Fruit fly (Drosophila melanogaster) whole organism, embryonic: ENCODE results near the gene CG31068.

ENCODE experiments used
- Atf3 ChIP-seq: fragments of 200-800 bp; sonication (Bioruptor generic); optimal IDR thresholded peaks from 3 replicates; lab custom pipeline; 2016; ENCODE audit warnings: missing biosample characterization, missing genetic modification characterization
- B-H2 ChIP-seq: fragments of 200-800 bp; sonication (Bioruptor generic); optimal IDR thresholded peaks from 2 replicates; lab custom pipeline; 2018; ENCODE audit warnings: missing biosample characterization, mild to moderate bottlenecking, missing genetic modification characterization
- CG12219 ChIP-seq: fragments of 200-800 bp; sonication (Bioruptor generic); optimal IDR thresholded peaks from 3 replicates; lab custom pipeline; 2018; ENCODE audit warnings: missing biosample characterization, mild to moderate bottlenecking, missing genetic modification characterization
- CG17359 ChIP-seq: fragments of 200-800 bp; sonication (Bioruptor generic); optimal IDR thresholded peaks from 3 replicates; lab custom pipeline; 2018; ENCODE audit warnings: missing biosample characterization, mild to moderate bottlenecking, missing genetic modification characterization, moderate library complexity
- CG17385 ChIP-seq: fragments of 200-800 bp; sonication (Bioruptor generic); optimal IDR thresholded peaks from 3 replicates; lab custom pipeline; 2018; ENCODE audit warnings: missing biosample characterization, mild to moderate bottlenecking, missing genetic modification characterization
- CG18262 ChIP-seq: fragments of 200-800 bp; optimal IDR thresholded peaks from 3 replicates; lab custom pipeline; 2019; ENCODE audit warnings: missing biosample characterization, mild to moderate bottlenecking, missing genetic modification characterization, moderate library complexity
- CG3065 ChIP-seq: fragments of 200-800 bp; sonication (Bioruptor generic); optimal IDR thresholded peaks from 2 replicates; lab custom pipeline; 2016; ENCODE audit warnings: missing biosample characterization, missing genetic modification characterization
- CG31388 ChIP-seq: fragments of 200-800 bp; sonication (Bioruptor generic); optimal IDR thresholded peaks from 2 replicates; lab custom pipeline; 2016; ENCODE audit warnings: missing biosample characterization, missing genetic modification characterization
- CG3163 ChIP-seq: fragments of 200-800 bp; sonication (Bioruptor generic); optimal IDR thresholded peaks from 3 replicates; lab custom pipeline; 2016; ENCODE audit warnings: missing biosample characterization, missing genetic modification characterization
- CG32532 ChIP-seq: fragments of 200-800 bp; sonication (Bioruptor generic); IDR thresholded peaks from 2 replicates; pipeline ENCODE4 v1.3.6; 2022; ENCODE audit warnings: missing biosample characterization, missing genetic modification characterization
- CG4282 ChIP-seq: fragments of 200-800 bp; sonication (Bioruptor generic); optimal IDR thresholded peaks from 2 replicates; lab custom pipeline; 2016; ENCODE audit warnings: missing biosample characterization, missing genetic modification characterization
- CG4854 ChIP-seq: fragments of 200-800 bp; sonication (Bioruptor generic); optimal IDR thresholded peaks from 2 replicates; lab custom pipeline; 2016; ENCODE audit warnings: missing biosample characterization, missing genetic modification characterization, inconsistent platforms
- CG6813 ChIP-seq: fragments of 200-800 bp; sonication (Bioruptor generic); optimal IDR thresholded peaks from 2 replicates; lab custom pipeline; 2017; ENCODE audit warnings: missing biosample characterization, missing genetic modification characterization, mild to moderate bottlenecking, moderate library complexity, missing genetic modification reagents
- CG8089 ChIP-seq: fragments of 200-800 bp; sonication (Bioruptor generic); optimal IDR thresholded peaks from 3 replicates; lab custom pipeline; 2016; ENCODE audit warnings: missing biosample characterization, missing genetic modification characterization
- CG8290 ChIP-seq, 3 experiments: fragments of 200-800 bp; sonication (Bioruptor generic); optimal IDR thresholded peaks; 2 replicates each; lab custom pipeline; 2016 to 2019; ENCODE audit warnings: missing biosample characterization in 3 of 3, missing genetic modification characterization in 3 of 3, mild to moderate bottlenecking in 2 of 3, moderate library complexity in 1 of 3
- CG9932 ChIP-seq: fragments of 200-800 bp; sonication (Bioruptor generic); IDR thresholded peaks from 2 replicates; pipeline ENCODE4 v1.3.6; 2022; ENCODE audit warnings: missing biosample characterization, missing genetic modification characterization
- Deaf1 ChIP-seq: fragments of 200-800 bp; optimal IDR thresholded peaks from 3 replicates; lab custom pipeline; 2019; ENCODE audit warnings: missing biosample characterization, mild to moderate bottlenecking, missing genetic modification characterization, moderate library complexity
- Dp ChIP-seq: fragments of 200-800 bp; sonication (Bioruptor generic); optimal IDR thresholded peaks from 2 replicates; lab custom pipeline; 2018; ENCODE audit warnings: missing biosample characterization, mild to moderate bottlenecking, missing genetic modification characterization, moderate library complexity
- GATAe ChIP-seq: fragments of 200-800 bp; sonication (Bioruptor generic); conservative IDR thresholded peaks from 2 replicates; pipeline ENCODE4 v1.3.6; 2022; ENCODE audit warnings: missing biosample characterization, missing genetic modification characterization
- Hey ChIP-seq: fragments of 200-800 bp; sonication (Bioruptor generic); optimal IDR thresholded peaks from 3 replicates; lab custom pipeline; 2018; ENCODE audit warnings: missing biosample characterization, mild to moderate bottlenecking, missing genetic modification characterization
- Med ChIP-seq: fragments of 200-800 bp; sonication (Bioruptor generic); peaks from one replicate; lab custom pipeline; 2016; ENCODE audit warnings: missing biosample characterization, missing genetic modification characterization, mild to moderate bottlenecking, inconsistent platforms, moderate library complexity
- Mrtf ChIP-seq: fragments of 200-800 bp; sonication (Bioruptor generic); IDR thresholded peaks from 3 replicates; pipeline ENCODE4 v1.3.6; 2022; ENCODE audit warnings: missing biosample characterization, missing genetic modification characterization
- Myb ChIP-seq: fragments of 200-800 bp; sonication (Bioruptor generic); optimal IDR thresholded peaks from 2 replicates; lab custom pipeline; 2016; ENCODE audit warnings: missing biosample characterization, missing genetic modification characterization
- NFAT ChIP-seq: fragments of 200-800 bp; sonication (Bioruptor generic); IDR thresholded peaks from 2 replicates; pipeline ENCODE4 v1.3.6; 2022; ENCODE audit warnings: missing biosample characterization, missing genetic modification characterization
- Neu2 ChIP-seq: fragments of 200-800 bp; sonication (Bioruptor generic); optimal IDR thresholded peaks from 3 replicates; lab custom pipeline; 2016; ENCODE audit warnings: missing biosample characterization, missing genetic modification characterization, borderline replicate concordance
- Nf-YC ChIP-seq: fragments of 200-800 bp; optimal IDR thresholded peaks from 3 replicates; lab custom pipeline; 2019; ENCODE audit warnings: missing biosample characterization, mild to moderate bottlenecking, missing genetic modification characterization, moderate library complexity
- Opbp ChIP-seq: fragments of 200-800 bp; sonication (Bioruptor generic); IDR thresholded peaks from 3 replicates; pipeline ENCODE4 v1.3.6; 2022; ENCODE audit warnings: missing biosample characterization, missing genetic modification characterization; ENCODE audit not compliant: partially characterized antibody
- Optix ChIP-seq: fragments of 200-800 bp; sonication (Bioruptor generic); IDR thresholded peaks from 3 replicates; pipeline ENCODE4 v1.3.6; 2022; ENCODE audit warnings: missing biosample characterization, missing genetic modification characterization
- Rx ChIP-seq: fragments of 200-800 bp; sonication (Bioruptor generic); IDR thresholded peaks from 2 replicates; pipeline ENCODE4 v1.3.6; 2022; ENCODE audit warnings: missing biosample characterization, missing genetic modification characterization
- Sox102F ChIP-seq: fragments of 200-800 bp; sonication (Bioruptor generic); optimal IDR thresholded peaks from 2 replicates; lab custom pipeline; 2018; ENCODE audit warnings: missing biosample characterization, mild to moderate bottlenecking, missing genetic modification characterization, moderate library complexity
- ase ChIP-seq: fragments of 200-800 bp; sonication (Bioruptor generic); IDR thresholded peaks from 3 replicates; pipeline ENCODE4 v1.3.6; 2022; ENCODE audit warnings: missing biosample characterization, missing genetic modification characterization
- cato ChIP-seq: fragments of 200-800 bp; sonication (Bioruptor generic); optimal IDR thresholded peaks from 2 replicates; lab custom pipeline; 2016; ENCODE audit warnings: missing biosample characterization, missing genetic modification characterization, borderline replicate concordance
- croc ChIP-seq: fragments of 200-800 bp; sonication (Bioruptor generic); conservative IDR thresholded peaks from 3 replicates; pipeline ENCODE4 v1.3.6; 2022; ENCODE audit warnings: missing biosample characterization, missing genetic modification characterization
- crol ChIP-seq: fragments of 200-800 bp; sonication (Bioruptor generic); IDR thresholded peaks from 2 replicates; pipeline ENCODE4 v1.3.6; 2022; ENCODE audit warnings: missing biosample characterization, missing genetic modification characterization
- da ChIP-seq: fragments of 200-800 bp; sonication (Bioruptor generic); optimal IDR thresholded peaks from 2 replicates; lab custom pipeline; 2016; ENCODE audit warnings: missing biosample characterization, missing genetic modification characterization
- esg ChIP-seq: fragments of 200-800 bp; sonication (Bioruptor generic); conservative IDR thresholded peaks from 2 replicates; pipeline ENCODE4 v1.3.6; 2022; ENCODE audit warnings: missing biosample characterization, missing genetic modification characterization
- gro ChIP-seq: fragments of 200-800 bp; sonication (Bioruptor generic); optimal IDR thresholded peaks from 2 replicates; lab custom pipeline; 2016; ENCODE audit warnings: missing biosample characterization, missing genetic modification characterization
- gsb ChIP-seq: fragments of 200-800 bp; sonication (Bioruptor generic); IDR thresholded peaks from 2 replicates; pipeline ENCODE4 v1.3.6; 2022; ENCODE audit warnings: missing biosample characterization, missing genetic modification characterization
- h ChIP-seq: fragments of >200 bp; optimal IDR thresholded peaks from 2 replicates; lab custom pipeline; 2017
- inv ChIP-seq: fragments of 200-800 bp; sonication (Bioruptor generic); IDR thresholded peaks from 2 replicates; pipeline ENCODE4 v1.3.6; 2022; ENCODE audit warnings: missing biosample characterization, missing genetic modification characterization; ENCODE audit not compliant: partially characterized antibody
- lov ChIP-seq, 2 experiments: fragments of 200-800 bp in 1 of 2; fragments of >200 bp in 1 of 2; sonication (Bioruptor generic) in 1 of 2; IDR thresholded peaks in 1 of 2; optimal IDR thresholded peaks in 1 of 2; 2 replicates in 1 of 2; 3 replicates in 1 of 2; pipeline versions ENCODE4 v1.3.6 to Lab custom; 2017 to 2022; ENCODE audit warnings: missing biosample characterization in 1 of 2, missing genetic modification characterization in 1 of 2
- onecut ChIP-seq: fragments of 200-800 bp; sonication (Bioruptor generic); IDR thresholded peaks from 2 replicates; pipeline ENCODE4 v1.3.6; 2022; ENCODE audit warnings: missing biosample characterization, missing genetic modification characterization
- otp ChIP-seq: fragments of 200-800 bp; sonication (Bioruptor generic); IDR thresholded peaks from 3 replicates; pipeline ENCODE4, ENCODE4 v1.3.6; 2022; ENCODE audit warnings: missing biosample characterization, missing genetic modification characterization
- sd ChIP-seq: fragments of 200-800 bp; sonication (Bioruptor generic); optimal IDR thresholded peaks from 3 replicates; lab custom pipeline; 2018; ENCODE audit warnings: missing biosample characterization, mild to moderate bottlenecking, missing genetic modification characterization, moderate library complexity
- usp ChIP-seq: fragments of >200 bp; optimal IDR thresholded peaks from 2 replicates; lab custom pipeline; 2017; ENCODE audit warnings: missing biosample characterization, missing genetic modification characterization

CG31068 gene

DNA sequence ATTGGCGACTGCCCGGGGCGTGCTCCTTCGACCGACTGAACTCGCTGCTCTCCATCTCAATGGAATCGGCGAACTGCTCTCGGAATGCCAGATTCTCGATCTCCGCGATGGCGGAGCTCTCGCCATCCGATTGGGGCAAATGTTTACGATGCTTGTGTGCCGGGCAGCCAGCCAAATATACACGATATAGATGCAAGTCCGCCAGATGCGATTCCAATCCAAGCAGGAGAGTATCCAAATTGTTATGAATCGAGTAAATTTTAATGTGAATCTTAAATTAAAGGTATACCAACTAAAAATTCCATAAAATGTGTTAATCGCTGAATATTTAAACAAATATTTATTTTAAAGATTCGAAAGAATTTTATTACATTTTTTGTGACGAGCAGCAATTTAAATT, 14.4 kb downstream of the CG31068 start, which contains the start of gene CG5984:
Gene CG5984 (minus strand): TSS at position 101 of the 400 bp plus-strand sequence.
- TF ChIP-seq Deaf1 (tag; lab: Kevin White, UChicago) (peak; percentile 32), esg (no peak), sd (peak; percentile 88), CG3163 (GFP tag; lab: Kevin White, UChicago) (no peak), Nf-YC (tag; lab: Kevin White, UChicago) (peak; percentile 37), CG8089 (no peak)

DNA sequence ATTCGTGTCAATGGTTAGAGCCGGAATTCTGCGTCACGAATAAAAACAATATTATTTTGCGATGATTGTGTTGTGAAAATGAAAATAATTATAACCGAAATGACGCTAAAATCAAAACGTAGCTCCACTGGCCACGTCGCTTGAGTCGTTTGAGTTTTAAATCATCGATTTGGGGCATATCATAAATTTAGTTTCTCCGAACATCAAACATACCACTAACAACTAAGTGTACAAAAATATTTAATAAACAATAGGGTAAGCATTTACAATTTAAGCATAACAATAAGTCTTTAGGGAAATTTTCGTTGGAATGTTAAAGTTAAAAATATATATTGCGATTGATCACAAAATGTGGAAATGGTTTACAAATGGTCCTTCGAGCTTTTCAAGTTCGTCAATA, 17.4 kb downstream of the CG31068 start, which contains the start of the genes TTLL6B and TfIIA-L:
Gene TTLL6B (minus strand): TSS at position 101 of the 400 bp plus-strand sequence.
Gene TfIIA-L (plus strand): TSS at position 206 of the 400 bp plus-strand sequence.
- TF ChIP-seq h (lab: Kevin White, UChicago) (no peak), Opbp (GFP tag; lab: Robert Waterston, UW) (no peak), croc (GFP tag; lab: Robert Waterston, UW) (no peak), CG32532 (GFP tag; lab: Robert Waterston, UW) (no peak), inv (GFP tag; lab: Robert Waterston, UW) (no peak), GATAe (GFP tag; lab: Robert Waterston, UW) (no peak), Sox102F (GFP tag; lab: Kevin White, UChicago) (no peak), Med (no peak), gsb (GFP tag; lab: Robert Waterston, UW) (no peak), CG18262 (tag; lab: Kevin White, UChicago) (no peak), Optix (GFP tag; lab: Robert Waterston, UW) (no peak), Atf3 (no peak), ase (GFP tag; lab: Robert Waterston, UW) (no peak)

DNA sequence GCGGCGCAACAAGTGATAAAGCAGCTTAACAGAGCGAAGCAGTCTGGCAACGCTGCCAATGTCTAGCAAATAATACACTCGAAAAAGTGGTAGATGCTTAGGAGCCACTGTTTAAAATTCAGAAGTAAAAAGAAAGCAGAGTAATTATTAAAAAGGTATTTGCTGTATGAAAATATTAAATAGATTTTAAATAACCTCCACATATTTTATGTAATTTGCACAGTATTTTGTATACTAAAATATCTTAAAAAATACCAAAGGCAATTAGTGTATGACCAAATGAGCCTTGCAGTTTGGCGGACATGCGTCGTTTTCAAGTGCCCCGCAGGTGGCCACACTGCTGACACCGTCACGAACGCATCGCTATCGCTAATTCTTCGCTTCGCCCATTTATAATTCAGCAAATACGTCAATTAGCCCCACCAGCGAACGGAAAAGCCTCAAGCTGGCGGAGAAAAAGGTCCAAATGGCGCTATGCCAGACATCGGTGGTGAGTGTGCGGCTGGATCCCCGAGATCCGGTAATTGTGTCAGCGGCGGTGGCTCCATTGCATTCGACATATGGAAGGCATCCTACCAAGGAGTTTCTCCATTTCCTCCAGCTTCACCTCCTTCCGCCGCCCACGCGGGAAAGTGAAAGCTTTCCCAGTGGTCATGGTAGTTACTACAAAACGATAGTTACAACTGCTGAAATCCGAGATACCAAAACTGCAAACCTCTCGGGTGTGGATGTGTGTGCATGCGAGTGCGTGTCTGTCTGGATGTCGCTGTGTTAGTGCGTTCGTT, 19.8 kb downstream of the CG31068 start, which contains the start of gene pll:
Gene pll (minus strand): TSS at position 47 of the 785 bp plus-strand sequence.
- TF ChIP-seq Atf3 (peak; percentile 5), da (GFP tag; lab: Kevin White, UChicago) (no peak), gro (GFP tag; lab: Kevin White, UChicago) (peak; percentile 58), Hey (tag; lab: Kevin White, UChicago) (no peak), CG8290 (GFP tag; optimal IDR thresholded peaks at IDR 0.05; lab: Kevin White, UChicago) (no peak), CG8290 (tag; optimal IDR thresholded peaks at IDR 0.05; lab: Kevin White, UChicago) (no peak), B-H2 (GFP tag; lab: Kevin White, UChicago) (no peak), Rx (GFP tag; lab: Robert Waterston, UW) (peak; percentile 83), Dp (GFP tag; lab: Kevin White, UChicago) (peak; percentile 46), gsb (GFP tag; lab: Robert Waterston, UW) (peak; percentile 84), CG3163 (GFP tag; lab: Kevin White, UChicago) (peak; percentile 29), CG4282 (GFP tag; lab: Kevin White, UChicago) (no peak), lov (optimal IDR thresholded peaks at IDR 0.05; lab: Kevin White, UChicago) (no peak), lov (GFP tag; IDR thresholded peaks at IDR 0.05; lab: Robert Waterston, UW) (peak; percentile 76; the same call in 1 of the 3 replicates), NFAT (GFP tag; lab: Robert Waterston, UW) (peak; percentile 95), CG6813 (GFP tag; lab: Kevin White, UChicago) (peak; percentile 39), CG3065 (peak; percentile 48), CG31388 (GFP tag; lab: Kevin White, UChicago) (peak; percentile 44), cato (no peak), CG9932 (peak; percentile 93), otp (GFP tag; lab: Robert Waterston, UW) (peak; percentile 83; the same call in 2 of the 3 replicates), onecut (peak; percentile 68), CG17385 (GFP tag; lab: Kevin White, UChicago) (no peak), usp (no peak), Myb (GFP tag; lab: Kevin White, UChicago) (peak; percentile 43), Mrtf (GFP tag; lab: Robert Waterston, UW) (peak; percentile 85), CG12219 (GFP tag; lab: Kevin White, UChicago) (peak; percentile 21), CG17359 (tag; lab: Kevin White, UChicago) (peak; percentile 86), CG4854 (GFP tag; lab: Kevin White, UChicago) (peak; percentile 53), crol (GFP tag; lab: Robert Waterston, UW) (no peak), Neu2 (GFP tag; lab: Kevin White, UChicago) (no peak)
